Fruit fly (Drosophila melanogaster): ENCODE data around the gene Sgs3.

Gene Sgs3

dm6 chr3L:11555662-11556460 is 43.8 kb downstream of the Sgs3 start (continued):
- TF ChIP-seq kni (GFP tag; optimal IDR thresholded peaks at IDR 0.05) (peak; percentile 11), CG3838 (GFP tag; optimal IDR thresholded peaks at IDR 0.05) (peak; percentile 69), Hand (GFP tag; optimal IDR thresholded peaks at IDR 0.05) (peak; percentile 46), wor (GFP tag; IDR thresholded peaks at IDR 0.05) (peak; percentile 33; the same call in 1 of the 2 replicates), exex (tag; optimal IDR thresholded peaks at IDR 0.05) (peak; percentile 21), jumu (GFP tag; optimal IDR thresholded peaks at IDR 0.05) (no peak), eve (GFP tag; optimal IDR thresholded peaks at IDR 0.05) (peak in 1 of 2 experiments; percentile 58), sr (GFP tag; IDR thresholded peaks at IDR 0.05) (no peak), grn (GFP tag; optimal IDR thresholded peaks at IDR 0.05) (no peak), zen2 (GFP tag; IDR thresholded peaks at IDR 0.05; ENCODE audit: partially characterized antibody) (no peak), ato (GFP tag; IDR thresholded peaks at IDR 0.05; ENCODE audit: partially characterized antibody) (no peak), CG3847 (GFP tag; IDR thresholded peaks at IDR 0.05) (peak; percentile 59; the same call in 1 of the 2 replicates), NK7.1 (GFP tag; optimal IDR thresholded peaks at IDR 0.05) (no peak), CG8924 (tag; optimal IDR thresholded peaks at IDR 0.05) (peak; percentile 88), CG2875 (GFP tag; optimal IDR thresholded peaks at IDR 0.05) (peak; percentile 61), CG14014 (GFP tag; IDR thresholded peaks at IDR 0.05) (peak; percentile 30; the same call in 1 of the 2 replicates), Ets97D (GFP tag; optimal IDR thresholded peaks at IDR 0.05) (no peak), z (GFP tag; IDR thresholded peaks at IDR 0.05) (no peak), so (GFP tag; IDR thresholded peaks at IDR 0.05) (peak; percentile 51; the same call in 1 of the 3 replicates), Nf-YB (GFP tag; optimal IDR thresholded peaks at IDR 0.05) (peak; percentile 64), CG11696 (GFP tag; IDR thresholded peaks at IDR 0.05) (no peak), CG1602 (GFP tag; optimal IDR thresholded peaks at IDR 0.05) (peak; percentile 67), CG4404 (GFP tag; IDR thresholded peaks at IDR 0.05) (no peak), row (GFP tag; IDR thresholded peaks at IDR 0.05) (peak; percentile 74), CG8089 (GFP tag; optimal IDR thresholded peaks at IDR 0.05) (peak; percentile 42), stc (GFP tag; IDR thresholded peaks at IDR 0.05) (peak; percentile 77; the same call in 1 of the 2 replicates), CG1233 (GFP tag; optimal IDR thresholded peaks at IDR 0.05) (peak; percentile 68), BtbVII (GFP tag; optimal IDR thresholded peaks at IDR 0.05) (peak; percentile 10), CG17186 (GFP tag; optimal IDR thresholded peaks at IDR 0.05) (peak; percentile 19), Bgb (GFP tag; IDR thresholded peaks at IDR 0.05; ENCODE audit: partially characterized antibody) (peak; percentile 51; the same call in 1 of the 2 replicates), pfk (GFP tag; optimal IDR thresholded peaks at IDR 0.05) (no peak), CG15011 (GFP tag; optimal IDR thresholded peaks at IDR 0.05) (peak; percentile 50), fd102C (GFP tag; optimal IDR thresholded peaks at IDR 0.05) (no peak), CG30431 (GFP tag; optimal IDR thresholded peaks at IDR 0.05) (no peak), sc (optimal IDR thresholded peaks at IDR 0.05) (no peak), sc (GFP tag; optimal IDR thresholded peaks at IDR 0.05) (peak; percentile 71), CG18619 (GFP tag; optimal IDR thresholded peaks at IDR 0.05) (peak; percentile 62), CG15601 (tag; optimal IDR thresholded peaks at IDR 0.05) (peak; percentile 84), tio (GFP tag; optimal IDR thresholded peaks at IDR 0.05) (peak; percentile 67), CG4854 (GFP tag; optimal IDR thresholded peaks at IDR 0.05) (peak; percentile 32), maf-S (GFP tag; optimal IDR thresholded peaks at IDR 0.05) (peak; percentile 39), fd96Cb (tag; optimal IDR thresholded peaks at IDR 0.05) (peak; percentile 78), danr (GFP tag; IDR thresholded peaks at IDR 0.05) (no peak), dm (GFP tag; optimal IDR thresholded peaks at IDR 0.05) (peak; percentile 31), gt (GFP tag; IDR thresholded peaks at IDR 0.05) (no peak), Hr3 (GFP tag; optimal IDR thresholded peaks at IDR 0.05) (peak; percentile 67), HmgD (GFP tag; optimal IDR thresholded peaks at IDR 0.05) (no peak), nom (GFP tag; optimal IDR thresholded peaks at IDR 0.05) (peak; percentile 58), CG14710 (tag; optimal IDR thresholded peaks at IDR 0.05) (peak; percentile 86)

Data from whole organism, embryonic.